Fruit fly (Drosophila melanogaster): Measurements from ENCODE around the gene CG1792.

Gene CG1792

DNA sequence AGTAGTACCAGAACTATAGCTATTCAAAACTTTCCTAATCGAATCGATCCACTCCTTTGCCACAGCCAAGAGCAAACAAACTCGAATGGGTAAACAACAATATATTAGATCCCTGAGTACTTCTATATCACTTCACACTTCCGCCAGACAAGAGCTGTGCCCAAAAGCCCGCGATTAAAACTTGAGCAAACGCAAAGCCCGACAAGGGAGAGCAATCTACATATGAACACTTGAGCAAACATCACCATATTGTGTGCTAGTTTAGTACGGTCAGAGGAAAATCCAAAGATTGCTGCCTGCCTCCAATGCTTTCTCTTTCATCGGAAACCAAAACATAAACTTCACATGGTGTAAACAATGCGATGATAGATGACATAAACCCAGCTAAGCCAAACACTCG is 12.4 kb upstream of the CG1792 start (continued):
- TF ChIP-seq ara (GFP tag; IDR thresholded peaks at IDR 0.05) = no peak
- no peak for TF ChIP-seq CG17385 (GFP tag; optimal IDR thresholded peaks at IDR 0.05)
- TF ChIP-seq shn (GFP tag; optimal IDR thresholded peaks at IDR 0.05) = no peak
- TF ChIP-seq CG2199 (GFP tag; IDR thresholded peaks at IDR 0.05) = no peak
- peak; percentile 33 for TF ChIP-seq Hmr (GFP tag; optimal IDR thresholded peaks at IDR 0.05)
- TF ChIP-seq CG2875 (GFP tag; optimal IDR thresholded peaks at IDR 0.05) = peak; percentile 21
- no peak for TF ChIP-seq HmgZ (tag; optimal IDR thresholded peaks at IDR 0.05)
- peak; percentile 42 for TF ChIP-seq schlank (tag; optimal IDR thresholded peaks at IDR 0.05)
- TF ChIP-seq nau (GFP tag; optimal IDR thresholded peaks at IDR 0.05) = peak; percentile 28
- TF ChIP-seq sc (optimal IDR thresholded peaks at IDR 0.05) = no peak
- no peak for TF ChIP-seq sc (GFP tag; optimal IDR thresholded peaks at IDR 0.05)
- TF ChIP-seq CG13296 (GFP tag; optimal IDR thresholded peaks at IDR 0.05) = peak; percentile 18
- peak; percentile 34 for TF ChIP-seq Hey (tag; optimal IDR thresholded peaks at IDR 0.05)

DNA sequence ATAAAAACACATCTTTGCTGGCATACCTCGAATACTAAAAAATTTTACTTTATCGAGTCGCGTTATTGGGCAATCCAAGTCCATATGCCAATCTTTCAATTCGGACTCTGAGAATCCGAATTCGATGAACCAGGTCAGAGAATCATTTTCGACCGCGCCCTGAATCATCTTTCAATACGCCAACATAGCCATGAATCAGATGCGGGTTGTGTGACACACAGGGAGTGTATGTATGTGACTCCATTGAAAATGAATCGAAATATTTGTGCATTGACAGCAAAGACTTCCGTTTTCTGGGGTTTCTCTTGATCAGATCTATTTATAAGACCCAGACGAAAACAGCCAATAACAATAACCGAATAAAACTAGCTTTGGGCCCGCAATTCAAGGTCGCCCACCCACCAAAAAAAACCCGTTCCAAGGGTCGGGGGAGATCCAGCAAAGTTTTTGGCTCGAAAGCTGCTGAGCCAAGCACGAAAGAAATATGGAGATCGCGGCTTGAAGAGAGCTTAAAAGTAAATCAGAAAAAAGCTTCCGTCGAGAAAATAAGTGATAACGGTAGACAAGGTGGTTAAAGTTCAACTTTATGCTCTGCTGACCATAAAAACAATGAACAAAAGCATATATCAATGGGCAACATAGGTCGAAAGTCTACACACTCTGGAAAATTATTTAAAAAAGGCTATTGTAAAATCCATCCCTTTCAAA is 11.5 kb upstream of the CG1792 start:
- TF ChIP-seq NC2β (GFP tag; optimal IDR thresholded peaks at IDR 0.05) (no peak), slbo (GFP tag; IDR thresholded peaks at IDR 0.05) (peak; percentile 36; the same call in 1 of the 2 replicates), CG9797 (GFP tag; optimal IDR thresholded peaks at IDR 0.05) (no peak), Med (GFP tag) (peak; percentile 72), CG9437 (GFP tag; optimal IDR thresholded peaks at IDR 0.05) (no peak), cato (GFP tag; optimal IDR thresholded peaks at IDR 0.05; ENCODE audit: borderline replicate concordance) (no peak), sd (tag; optimal IDR thresholded peaks at IDR 0.05) (peak; percentile 44), CG13894 (tag; optimal IDR thresholded peaks at IDR 0.05) (peak; percentile 55), gcm (GFP tag; optimal IDR thresholded peaks at IDR 0.05) (peak; percentile 62), ftz-f1 (GFP tag; optimal IDR thresholded peaks at IDR 0.05) (peak; percentile 72), chinmo (GFP tag; IDR thresholded peaks at IDR 0.05; ENCODE audit: partially characterized antibody) (peak; percentile 90), Bgb (GFP tag; IDR thresholded peaks at IDR 0.05; ENCODE audit: partially characterized antibody) (0 out of 2 replicates have a peak, but pooled peaks have one; percentile 10), Sry-δ (GFP tag; optimal IDR thresholded peaks at IDR 0.05) (no peak), CG8281 (tag; optimal IDR thresholded peaks at IDR 0.05) (peak; percentile 60), Hr78 (GFP tag; optimal IDR thresholded peaks at IDR 0.05) (peak in 1 of 2 experiments; percentile 95), lilli (GFP tag; optimal IDR thresholded peaks at IDR 0.05) (peak; percentile 10), Eip74EF (GFP tag; optimal IDR thresholded peaks at IDR 0.05) (peak in 1 of 2 experiments; percentile 83), Asciz (GFP tag; optimal IDR thresholded peaks at IDR 0.05) (no peak), sc (optimal IDR thresholded peaks at IDR 0.05) (no peak), sc (GFP tag; optimal IDR thresholded peaks at IDR 0.05) (no peak)

dm6 chr3R:31605117-31605432 is 11.0 kb upstream of the CG1792 start:
- TF ChIP-seq pfk (GFP tag; optimal IDR thresholded peaks at IDR 0.05) (peak; percentile 66), gro (GFP tag; optimal IDR thresholded peaks at IDR 0.05) (no peak), eve (GFP tag; optimal IDR thresholded peaks at IDR 0.05) (peak in 1 of 2 experiments; percentile 74), CG2199 (GFP tag; IDR thresholded peaks at IDR 0.05) (0 out of 3 replicates have a peak, but pooled peaks have one; percentile 27), grau (tag; optimal IDR thresholded peaks at IDR 0.05) (peak; percentile 84), HmgZ (tag; optimal IDR thresholded peaks at IDR 0.05) (peak; percentile 12), z (GFP tag; IDR thresholded peaks at IDR 0.05) (no peak), dysf (GFP tag; IDR thresholded peaks at IDR 0.05) (0 out of 3 replicates have a peak, but pooled peaks have one; percentile 13), HLHmδ (GFP tag; optimal IDR thresholded peaks at IDR 0.05) (no peak), Aef1 (GFP tag; IDR thresholded peaks at IDR 0.05) (no peak), CG17568 (GFP tag; optimal IDR thresholded peaks at IDR 0.05) (peak; percentile 10), CG4707 (GFP tag; optimal IDR thresholded peaks at IDR 0.05) (no peak), zf30C (GFP tag; optimal IDR thresholded peaks at IDR 0.05) (no peak), CG15269 (tag; optimal IDR thresholded peaks at IDR 0.05) (peak; percentile 14), grn (GFP tag; optimal IDR thresholded peaks at IDR 0.05) (peak; percentile 49), ftz-f1 (GFP tag; optimal IDR thresholded peaks at IDR 0.05) (no peak), CG8290 (GFP tag; optimal IDR thresholded peaks at IDR 0.05) (no peak), CG8290 (tag; optimal IDR thresholded peaks at IDR 0.05) (peak in 1 of 2 experiments; percentile 8), Pdp1 (GFP tag; optimal IDR thresholded peaks at IDR 0.05) (peak in 1 of 2 experiments; percentile 78)

Measured in whole organism, embryonic.